Fruit fly (Drosophila melanogaster) whole organism, wandering third instar larva: Measurements from ENCODE around the gene CG8301.

Experiments
- Myc ChIP-seq: fragments of >200 bp; optimal IDR thresholded peaks from 2 replicates; lab custom pipeline; 2017
- h ChIP-seq: fragments of 200-800 bp; sonication (Bioruptor generic); optimal IDR thresholded peaks from 3 replicates; lab custom pipeline; 2016; ENCODE audit warnings: missing biosample characterization, mild to moderate bottlenecking, missing genetic modification characterization

dm6 chr3R:9630053-9630632 lies 49.0 kb downstream of the CG8301 start:
- TF ChIP-seq Myc (no peak), h (GFP tag; lab: Kevin White, UChicago) (no peak)
